Worm (Caenorhabditis elegans): ENCODE measurements around the gene F47C12.13.

Gene F47C12.13

ce11 chrIV:4019836-4020235, 25.6 kb upstream of the F47C12.13 start (continued):
- TF ChIP-seq dpff-1 (tag; optimal IDR thresholded peaks at IDR 0.05) (no peak), bed-1 (GFP tag; IDR thresholded peaks at IDR 0.05) (no peak), nhr-80 (tag; optimal IDR thresholded peaks at IDR 0.05) (peak; percentile 84), C17E4.6 (GFP tag; IDR thresholded peaks at IDR 0.05) (no peak), Y53G8AR.9 (GFP tag; conservative IDR thresholded peaks at IDR 0.05) (0 out of 2 replicates have a peak, but pooled peaks have one; percentile 11), F37B4.10 (GFP tag; IDR thresholded peaks at IDR 0.05) (no peak), madf-10 (tag; optimal IDR thresholded peaks at IDR 0.05) (peak; percentile 4), ceh-27 (GFP tag; optimal IDR thresholded peaks at IDR 0.05) (peak; percentile 46), dox-1 (GFP tag; IDR thresholded peaks at IDR 0.05) (peak; percentile 65), F23B12.7 (tag; optimal IDR thresholded peaks at IDR 0.05; ENCODE audit: insufficient read depth) (peak; percentile 46), nhr-90 (tag; optimal IDR thresholded peaks at IDR 0.05) (no peak), cebp-1 (GFP tag; IDR thresholded peaks at IDR 0.05) (0 out of 2 replicates have a peak, but pooled peaks have one; percentile 48), cebp-1 (tag; optimal IDR thresholded peaks at IDR 0.05) (peak; percentile 71), hlh-12 (tag; optimal IDR thresholded peaks at IDR 0.05) (no peak), ztf-18 (tag; optimal IDR thresholded peaks at IDR 0.05) (peak; percentile 27), C06A6.2 (GFP tag; conservative IDR thresholded peaks at IDR 0.05) (peak; percentile 45; the same call in 1 of the 2 replicates), K11D2.4 (GFP tag; IDR thresholded peaks at IDR 0.05) (no peak), hsf-1 (GFP tag; IDR thresholded peaks at IDR 0.05) (no peak), ztf-6 (GFP tag; IDR thresholded peaks at IDR 0.05) (no peak), tbp1 (GFP tag; optimal IDR thresholded peaks at IDR 0.05) (peak; percentile 19), K12H6.12 (tag; optimal IDR thresholded peaks at IDR 0.05) (peak; percentile 85), B0019.2 (GFP tag; conservative IDR thresholded peaks at IDR 0.05) (no peak), somi-1 (GFP tag; optimal IDR thresholded peaks at IDR 0.05) (peak; percentile 56), ceh-79 (tag; optimal IDR thresholded peaks at IDR 0.05) (no peak), pbrm-1 (GFP tag; IDR thresholded peaks at IDR 0.05) (0 out of 2 replicates have a peak, but pooled peaks have one; percentile 34), lin-40 (tag; optimal IDR thresholded peaks at IDR 0.05) (peak; percentile 78), egrh-3 (GFP tag; IDR thresholded peaks at IDR 0.05) (0 out of 2 replicates have a peak, but pooled peaks have one; percentile 11), efl-1 (GFP tag; optimal IDR thresholded peaks at IDR 0.05) (no peak), ztf-3 (GFP tag; optimal IDR thresholded peaks at IDR 0.05) (no peak), ztf-22 (GFP tag; optimal IDR thresholded peaks at IDR 0.05) (no peak), zfh-2 (GFP tag; conservative IDR thresholded peaks at IDR 0.05) (peak; percentile 86), lin-35 (GFP tag; optimal IDR thresholded peaks at IDR 0.05) (peak in 1 of 3 experiments; percentile 62), nfya-1 (tag; optimal IDR thresholded peaks at IDR 0.05; ENCODE audit: borderline replicate concordance, insufficient read depth) (no peak), F55B11.4 (tag; optimal IDR thresholded peaks at IDR 0.05; ENCODE audit: borderline replicate concordance, insufficient read depth) (no peak), bed-2 (GFP tag; IDR thresholded peaks at IDR 0.05) (no peak), gei-17 (GFP tag; optimal IDR thresholded peaks at IDR 0.05) (no peak), tlf-1 (GFP tag; optimal IDR thresholded peaks at IDR 0.05) (no peak), attf-5 (GFP tag; optimal IDR thresholded peaks at IDR 0.05) (peak; percentile 58), unc-62 (GFP tag; optimal IDR thresholded peaks at IDR 0.05) (peak; percentile 10), ama-1 (optimal IDR thresholded peaks at IDR 0.05) (no peak), ama-1 (GFP tag; optimal IDR thresholded peaks at IDR 0.05) (peak in 1 of 2 experiments; percentile 27), ZK185.1 (tag; optimal IDR thresholded peaks at IDR 0.05; ENCODE audit: poor library complexity, severe bottlenecking) (peak; percentile 11), die-1 (tag; optimal IDR thresholded peaks at IDR 0.05) (peak; percentile 38), nfyb-1 (GFP tag; IDR thresholded peaks at IDR 0.05) (no peak)
